Fruit fly (Drosophila melanogaster) whole organism, embryonic: ENCODE data around the gene pck.

Experiments used
- Atf-2 ChIP-seq: fragments of 200-800 bp; sonication (Bioruptor generic); optimal IDR thresholded peaks from 2 replicates; lab custom pipeline; 2016; ENCODE audit warnings: missing biosample characterization, missing genetic modification characterization
- B-H2 ChIP-seq: fragments of 200-800 bp; sonication (Bioruptor generic); optimal IDR thresholded peaks from 2 replicates; lab custom pipeline; 2018; ENCODE audit warnings: missing biosample characterization, mild to moderate bottlenecking, missing genetic modification characterization
- Bgb ChIP-seq: fragments of 200-800 bp; sonication (Bioruptor generic); IDR thresholded peaks from 2 replicates; pipeline ENCODE4 v1.3.6; 2022; ENCODE audit warnings: missing biosample characterization, missing genetic modification characterization; ENCODE audit not compliant: partially characterized antibody
- Blimp-1 ChIP-seq: fragments of 200-800 bp; sonication (Bioruptor generic); optimal IDR thresholded peaks from 3 replicates; lab custom pipeline; 2018; ENCODE audit warnings: missing biosample characterization, missing genetic modification characterization, mild to moderate bottlenecking, moderate library complexity, missing genetic modification reagents
- CG10274 ChIP-seq: fragments of 200-800 bp; sonication (Bioruptor generic); optimal IDR thresholded peaks from 3 replicates; lab custom pipeline; 2017; ENCODE audit warnings: missing biosample characterization, mild to moderate bottlenecking, missing genetic modification characterization
- CG11093 ChIP-seq: fragments of 200-800 bp; sonication (Bioruptor generic); IDR thresholded peaks from 3 replicates; pipeline ENCODE4 v1.3.6; 2022; ENCODE audit warnings: missing biosample characterization, missing genetic modification characterization
- CG11504 ChIP-seq: fragments of 200-800 bp; sonication (Bioruptor generic); optimal IDR thresholded peaks from 3 replicates; lab custom pipeline; 2019; ENCODE audit warnings: missing biosample characterization, mild to moderate bottlenecking, missing genetic modification characterization, moderate library complexity
- CG13287 ChIP-seq: fragments of 200-800 bp; sonication (Bioruptor generic); IDR thresholded peaks from 2 replicates; pipeline ENCODE4 v1.3.6; 2022; ENCODE audit warnings: missing biosample characterization, missing genetic modification characterization; ENCODE audit not compliant: partially characterized antibody
- CG1529 ChIP-seq: fragments of 200-800 bp; sonication (Bioruptor generic); optimal IDR thresholded peaks from 3 replicates; lab custom pipeline; 2018; ENCODE audit warnings: missing biosample characterization, missing genetic modification characterization
- CG15479 ChIP-seq: fragments of 200-800 bp; sonication (Bioruptor generic); optimal IDR thresholded peaks from 3 replicates; lab custom pipeline; 2019; ENCODE audit warnings: missing biosample characterization, mild to moderate bottlenecking, missing genetic modification characterization, moderate library complexity
- CG15514 ChIP-seq: fragments of 200-800 bp; sonication (Bioruptor generic); optimal IDR thresholded peaks from 3 replicates; lab custom pipeline; 2017; ENCODE audit warnings: missing biosample characterization, missing genetic modification characterization, mild to moderate bottlenecking, moderate library complexity, missing genetic modification reagents
- CG17385 ChIP-seq: fragments of 200-800 bp; sonication (Bioruptor generic); optimal IDR thresholded peaks from 3 replicates; lab custom pipeline; 2018; ENCODE audit warnings: missing biosample characterization, mild to moderate bottlenecking, missing genetic modification characterization
- CG17612 ChIP-seq: fragments of 200-800 bp; sonication (Bioruptor generic); IDR thresholded peaks from 2 replicates; pipeline ENCODE4 v1.3.6; 2022; ENCODE audit warnings: missing biosample characterization, missing genetic modification characterization
- CG2129 ChIP-seq: fragments of 200-800 bp; sonication (Bioruptor generic); IDR thresholded peaks from 2 replicates; pipeline ENCODE4 v1.3.6; 2022; ENCODE audit warnings: missing biosample characterization, missing genetic modification characterization; ENCODE audit not compliant: partially characterized antibody
- CG2875 ChIP-seq: fragments of 200-800 bp; sonication (Bioruptor generic); optimal IDR thresholded peaks from 2 replicates; lab custom pipeline; 2017; ENCODE audit warnings: missing biosample characterization, mild to moderate bottlenecking, missing genetic modification characterization, missing genetic modification reagents
- CG3065 ChIP-seq: fragments of 200-800 bp; sonication (Bioruptor generic); optimal IDR thresholded peaks from 2 replicates; lab custom pipeline; 2016; ENCODE audit warnings: missing biosample characterization, missing genetic modification characterization
- CG4820 ChIP-seq: fragments of 200-800 bp; sonication (Bioruptor generic); optimal IDR thresholded peaks from 3 replicates; lab custom pipeline; 2016; ENCODE audit warnings: missing biosample characterization, missing genetic modification characterization
- D ChIP-seq, 2 experiments: fragments of 200-800 bp in 1 of 2; fragments of >200 bp in 1 of 2; sonication (Bioruptor generic) in 1 of 2; optimal IDR thresholded peaks; 2 replicates in 1 of 2; 3 replicates in 1 of 2; lab custom pipeline; 2017; ENCODE audit warnings: mild to moderate bottlenecking in 1 of 2, missing biosample characterization in 1 of 2, missing genetic modification characterization in 1 of 2, missing genetic modification reagents in 1 of 2
- Dfd ChIP-seq, 2 experiments: fragments of >200 bp; optimal IDR thresholded peaks; 2 replicates each; lab custom pipeline; 2017; ENCODE audit warnings: missing biosample characterization in 2 of 2, missing genetic modification characterization in 2 of 2
- E2f1 ChIP-seq: fragments of 200-800 bp; sonication (Bioruptor generic); IDR thresholded peaks from 2 replicates; pipeline ENCODE4 v1.3.6; 2022; ENCODE audit warnings: missing biosample characterization, missing genetic modification characterization
- Hmr ChIP-seq: fragments of 200-800 bp; sonication (Bioruptor generic); optimal IDR thresholded peaks from 3 replicates; lab custom pipeline; 2017; ENCODE audit warnings: mild to moderate bottlenecking, missing biosample characterization, missing genetic modification reagents, missing genetic modification characterization
- Lim3 ChIP-seq: fragments of 200-800 bp; sonication (Bioruptor generic); IDR thresholded peaks from 2 replicates; pipeline ENCODE4 v1.3.6; 2022; ENCODE audit warnings: missing biosample characterization, missing genetic modification characterization
- Opbp ChIP-seq: fragments of 200-800 bp; sonication (Bioruptor generic); IDR thresholded peaks from 3 replicates; pipeline ENCODE4 v1.3.6; 2022; ENCODE audit warnings: missing biosample characterization, missing genetic modification characterization; ENCODE audit not compliant: partially characterized antibody
- Ravus ChIP-seq: fragments of 200-800 bp; sonication (Bioruptor generic); IDR thresholded peaks from 2 replicates; pipeline ENCODE4 v1.3.6; 2022; ENCODE audit warnings: missing biosample characterization, missing genetic modification characterization
- Rfx ChIP-seq: fragments of 200-800 bp; sonication (Bioruptor generic); IDR thresholded peaks from 2 replicates; pipeline ENCODE4 v1.3.6; 2022; ENCODE audit warnings: missing biosample characterization, missing genetic modification characterization
- aop ChIP-seq: fragments of 200-800 bp; sonication (Bioruptor generic); IDR thresholded peaks from 2 replicates; pipeline ENCODE4 v1.3.6; 2022; ENCODE audit warnings: missing biosample characterization, missing genetic modification characterization
- bsh ChIP-seq, 2 experiments: fragments of 200-800 bp; sonication (Bioruptor generic); optimal IDR thresholded peaks; 2 replicates each; lab custom pipeline; 2017 to 2018; ENCODE audit warnings: mild to moderate bottlenecking in 2 of 2, missing biosample characterization in 2 of 2, missing genetic modification characterization in 2 of 2, moderate library complexity in 1 of 2
- btn ChIP-seq: fragments of 200-800 bp; sonication (Bioruptor generic); optimal IDR thresholded peaks from 2 replicates; lab custom pipeline; 2016; ENCODE audit warnings: missing biosample characterization, missing genetic modification characterization
- dimm ChIP-seq: fragments of 200-800 bp; sonication (Bioruptor generic); IDR thresholded peaks from 2 replicates; pipeline ENCODE4 v1.3.6; 2022; ENCODE audit warnings: missing biosample characterization, missing genetic modification characterization
- disco-r ChIP-seq: fragments of 200-800 bp; sonication (Bioruptor generic); optimal IDR thresholded peaks from 2 replicates; lab custom pipeline; 2016; ENCODE audit warnings: missing biosample characterization, missing genetic modification characterization
- esg ChIP-seq: fragments of 200-800 bp; sonication (Bioruptor generic); conservative IDR thresholded peaks from 2 replicates; pipeline ENCODE4 v1.3.6; 2022; ENCODE audit warnings: missing biosample characterization, missing genetic modification characterization
- kni ChIP-seq: fragments of 200-800 bp; sonication (Bioruptor generic); optimal IDR thresholded peaks from 3 replicates; lab custom pipeline; 2017; ENCODE audit warnings: mild to moderate bottlenecking, missing biosample characterization, missing genetic modification reagents, missing genetic modification characterization
- knrl ChIP-seq: fragments of 200-800 bp; sonication (Bioruptor generic); IDR thresholded peaks from 3 replicates; pipeline ENCODE4 v1.3.6; 2022; ENCODE audit warnings: missing biosample characterization, missing genetic modification characterization; ENCODE audit not compliant: partially characterized antibody
- lab ChIP-seq: fragments of 200-800 bp; sonication (Bioruptor generic); optimal IDR thresholded peaks from 3 replicates; lab custom pipeline; 2017; ENCODE audit warnings: missing biosample characterization, missing genetic modification characterization, mild to moderate bottlenecking, moderate library complexity, missing genetic modification reagents
- org-1 ChIP-seq: fragments of 200-800 bp; sonication (Bioruptor generic); optimal IDR thresholded peaks from 2 replicates; lab custom pipeline; 2017; ENCODE audit warnings: missing biosample characterization, missing genetic modification characterization
- pb ChIP-seq: fragments of 200-800 bp; sonication (Bioruptor generic); optimal IDR thresholded peaks from 3 replicates; lab custom pipeline; 2016; ENCODE audit warnings: missing biosample characterization, missing genetic modification characterization
- peb ChIP-seq: fragments of 200-800 bp; sonication (Bioruptor generic); IDR thresholded peaks from 2 replicates; pipeline ENCODE4 v1.3.6; 2022; ENCODE audit warnings: missing biosample characterization, missing genetic modification characterization
- pfk ChIP-seq: fragments of 200-800 bp; sonication (Bioruptor generic); optimal IDR thresholded peaks from 2 replicates; lab custom pipeline; 2018; ENCODE audit warnings: missing biosample characterization, mild to moderate bottlenecking, missing genetic modification characterization, moderate library complexity
- phol ChIP-seq: fragments of 200-800 bp; sonication (Bioruptor generic); optimal IDR thresholded peaks from 3 replicates; lab custom pipeline; 2018; ENCODE audit warnings: missing biosample characterization, mild to moderate bottlenecking, missing genetic modification characterization, moderate library complexity
- pum ChIP-seq: fragments of 200-800 bp; sonication (Bioruptor generic); optimal IDR thresholded peaks from 2 replicates; lab custom pipeline; 2016; ENCODE audit warnings: missing biosample characterization, missing genetic modification characterization
- repo ChIP-seq: fragments of 200-800 bp; sonication (Bioruptor generic); optimal IDR thresholded peaks from 2 replicates; lab custom pipeline; 2016; ENCODE audit warnings: missing biosample characterization, missing genetic modification characterization
- run ChIP-seq: fragments of 200-800 bp; sonication (Bioruptor generic); optimal IDR thresholded peaks from 3 replicates; lab custom pipeline; 2018; ENCODE audit warnings: missing biosample characterization, mild to moderate bottlenecking, missing genetic modification characterization
- salm ChIP-seq: fragments of 200-800 bp; sonication (Bioruptor generic); optimal IDR thresholded peaks from 2 replicates; lab custom pipeline; 2018; ENCODE audit warnings: missing biosample characterization, mild to moderate bottlenecking, missing genetic modification characterization
- sisA ChIP-seq: fragments of 200-800 bp; sonication (Bioruptor generic); IDR thresholded peaks from 2 replicates; pipeline ENCODE4 v1.3.6; 2022; ENCODE audit warnings: missing biosample characterization, missing genetic modification characterization
- tgo ChIP-seq: fragments of 200-800 bp; sonication (Bioruptor generic); IDR thresholded peaks from 3 replicates; pipeline ENCODE4 v1.3.6; 2022; ENCODE audit warnings: missing biosample characterization, missing genetic modification characterization
- tll ChIP-seq, 2 experiments: fragments of 200-800 bp in 1 of 2; fragments of >200 bp in 1 of 2; sonication (Bioruptor generic) in 1 of 2; optimal IDR thresholded peaks; 2 replicates each; lab custom pipeline; 2017 to 2019; ENCODE audit warnings: missing biosample characterization in 2 of 2, missing genetic modification characterization in 2 of 2, mild to moderate bottlenecking in 1 of 2, moderate library complexity in 1 of 2
- tna ChIP-seq: fragments of 200-800 bp; sonication (Bioruptor generic); IDR thresholded peaks from 2 replicates; pipeline ENCODE4 v1.3.6; 2022; ENCODE audit warnings: missing biosample characterization, missing genetic modification characterization; ENCODE audit not compliant: partially characterized antibody
- ttk ChIP-seq: fragments of 200-800 bp; sonication (Bioruptor generic); IDR thresholded peaks from 2 replicates; pipeline ENCODE4 v2.1.2; 2022; ENCODE audit warnings: missing biosample characterization, missing genetic modification characterization
- zen2 ChIP-seq: fragments of 200-800 bp; sonication (Bioruptor generic); IDR thresholded peaks from 3 replicates; pipeline ENCODE4 v1.3.6; 2022; ENCODE audit warnings: missing biosample characterization, missing genetic modification characterization; ENCODE audit not compliant: partially characterized antibody

pck gene

DNA sequence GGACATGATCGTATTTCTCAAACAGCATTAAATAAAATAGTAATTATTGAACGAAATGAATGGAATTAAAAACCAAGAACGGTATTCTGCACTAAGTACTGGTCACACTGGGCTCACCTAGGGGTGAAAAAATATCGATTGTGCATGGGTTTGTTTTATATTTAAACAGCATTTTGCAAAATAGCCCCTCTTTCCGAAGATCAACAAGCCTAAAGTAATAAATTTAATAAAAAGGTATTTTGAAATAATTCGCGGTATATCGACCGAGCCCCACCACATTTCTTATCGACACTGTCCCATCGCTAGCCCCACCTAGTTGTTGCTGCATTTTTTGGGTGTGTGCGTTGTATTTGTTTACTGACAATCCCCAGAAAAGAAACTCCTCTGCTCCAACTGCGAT, at the start of gene pck (continued):
- TF ChIP-seq knrl (GFP tag; lab: Robert Waterston, UW) (peak; percentile 48; the same call in 1 of the 3 replicates), B-H2 (GFP tag; lab: Kevin White, UChicago) (no peak), D (optimal IDR thresholded peaks at IDR 0.05; lab: Kevin White, UChicago) (no peak), D (GFP tag; optimal IDR thresholded peaks at IDR 0.05; lab: Kevin White, UChicago) (no peak), pb (GFP tag; lab: Kevin White, UChicago) (no peak), Rfx (GFP tag; lab: Robert Waterston, UW) (peak; percentile 73), CG2875 (GFP tag; lab: Kevin White, UChicago) (peak; percentile 28), Hmr (GFP tag; lab: Kevin White, UChicago) (peak; percentile 51), CG11504 (tag; lab: Kevin White, UChicago) (no peak), Atf-2 (GFP tag; lab: Kevin White, UChicago) (peak; percentile 4), CG17385 (no peak), sisA (GFP tag; lab: Robert Waterston, UW) (peak; percentile 70), CG15514 (GFP tag; lab: Kevin White, UChicago) (peak; percentile 83), Dfd (GFP tag; optimal IDR thresholded peaks at IDR 0.05; lab: Kevin White, UChicago) (no peak), CG17612 (no peak), zen2 (no peak; the same call in 2 of the 3 replicates), CG3065 (GFP tag; lab: Kevin White, UChicago) (no peak), salm (tag; lab: Kevin White, UChicago) (peak; percentile 5), Bgb (GFP tag; lab: Robert Waterston, UW) (no peak; the same call in 1 of the 2 replicates), CG13287 (GFP tag; lab: Robert Waterston, UW) (peak; percentile 65), CG1529 (no peak), run (tag; lab: Kevin White, UChicago) (no peak), CG10274 (GFP tag; lab: Kevin White, UChicago) (no peak), phol (tag; lab: Kevin White, UChicago) (peak; percentile 53), disco-r (GFP tag; lab: Kevin White, UChicago) (peak; percentile 49), org-1 (GFP tag; lab: Kevin White, UChicago) (no peak), btn (GFP tag; lab: Kevin White, UChicago) (peak; percentile 28), CG11093 (GFP tag; lab: Robert Waterston, UW) (no peak), tna (no peak), CG15479 (GFP tag; lab: Kevin White, UChicago) (no peak), CG2129 (GFP tag; lab: Robert Waterston, UW) (no peak), aop (GFP tag; lab: Robert Waterston, UW) (no peak), pfk (no peak), tll (GFP tag; optimal IDR thresholded peaks at IDR 0.05; lab: Kevin White, UChicago) (no peak), tgo (GFP tag; lab: Robert Waterston, UW) (peak; percentile 67), peb (GFP tag; lab: Robert Waterston, UW) (no peak), Ravus (GFP tag; lab: Robert Waterston, UW) (no peak), Lim3 (GFP tag; lab: Robert Waterston, UW) (no peak), kni (no peak), Opbp (GFP tag; lab: Robert Waterston, UW) (0 out of 3 replicates have a peak, but pooled peaks have one; percentile 40), Blimp-1 (GFP tag; lab: Kevin White, UChicago) (no peak), E2f1 (GFP tag; lab: Robert Waterston, UW) (peak; percentile 70), pum (GFP tag; lab: Kevin White, UChicago) (peak; percentile 65), bsh (GFP tag; optimal IDR thresholded peaks at IDR 0.05; lab: Kevin White, UChicago) (peak in 1 of 2 experiments; percentile 76), ttk (GFP tag; lab: Robert Waterston, UW) (peak; percentile 55), repo (GFP tag; lab: Kevin White, UChicago) (no peak), CG4820 (GFP tag; lab: Kevin White, UChicago) (peak; percentile 64), lab (GFP tag; lab: Kevin White, UChicago) (peak; percentile 74), dimm (no peak), esg (GFP tag; lab: Robert Waterston, UW) (no peak)
